Worm (Caenorhabditis elegans) whole organism, mixed stage, embryonic: ENCODE results near the gene nhr-125.
"Not testable (repeated sequence)": the region's sequence is repeated elsewhere in the genome, so short reads cannot be mapped to it uniquely, and the experiment has no call there.

Experiments
- M03D4.4 ChIP-seq: sonication (generic microtip); optimal IDR thresholded peaks from 2 replicates; lab custom pipeline; 2017; ENCODE audit warnings: mild to moderate bottlenecking, missing genetic modification characterization, missing compliant biosample characterization
- bed-3 ChIP-seq: fragments of 200-800 bp; sonication (Bioruptor generic); optimal IDR thresholded peaks from 3 replicates; lab custom pipeline; 2018; ENCODE audit warnings: mild to moderate bottlenecking, missing genetic modification characterization, moderate library complexity, missing compliant biosample characterization
- blmp-1 ChIP-seq: fragments of 150-350 bp; optimal IDR thresholded peaks from 2 replicates; lab custom pipeline; 2014; ENCODE audit warnings: missing biosample characterization, missing genetic modification characterization
- ceh-39 ChIP-seq: fragments of 150-350 bp; optimal IDR thresholded peaks from 2 replicates; lab custom pipeline; 2014; ENCODE audit warnings: missing biosample characterization, missing genetic modification characterization
- ceh-43 ChIP-seq: fragments of 200-800 bp; sonication (Bioruptor generic); optimal IDR thresholded peaks from 2 replicates; lab custom pipeline; 2018; ENCODE audit warnings: mild to moderate bottlenecking, missing genetic modification characterization, moderate library complexity, missing compliant biosample characterization
- ceh-83 ChIP-seq: fragments of 200-800 bp; sonication (Bioruptor generic); optimal IDR thresholded peaks from 2 replicates; lab custom pipeline; 2018; ENCODE audit warnings: mild to moderate bottlenecking, missing genetic modification characterization, missing compliant biosample characterization
- ces-1 ChIP-seq: fragments of 150-350 bp; optimal IDR thresholded peaks from 2 replicates; lab custom pipeline; 2014; ENCODE audit warnings: missing biosample characterization, missing genetic modification reagents, missing genetic modification characterization
- cnd-1 ChIP-seq: fragments of 200-800 bp; sonication (Bioruptor generic); optimal IDR thresholded peaks from 2 replicates; lab custom pipeline; 2018; ENCODE audit warnings: mild to moderate bottlenecking, missing genetic modification characterization, missing compliant biosample characterization
- drap-1 ChIP-seq: fragments of 200-800 bp; sonication (Bioruptor generic); optimal IDR thresholded peaks from 3 replicates; lab custom pipeline; 2018; ENCODE audit warnings: mild to moderate bottlenecking, missing genetic modification characterization, missing compliant biosample characterization
- elt-1 ChIP-seq: sonication (generic microtip); optimal IDR thresholded peaks from 2 replicates; lab custom pipeline; 2017; ENCODE audit warnings: missing genetic modification characterization, mild to moderate bottlenecking, missing compliant biosample characterization, antibody characterized with exemption, moderate library complexity, borderline replicate concordance; ENCODE audit not compliant: insufficient read depth
- elt-3 ChIP-seq: fragments of 150-350 bp; optimal IDR thresholded peaks from 2 replicates; lab custom pipeline; 2014; ENCODE audit warnings: missing biosample characterization, missing genetic modification characterization
- flh-1 ChIP-seq: fragments of 200-800 bp; sonication (Bioruptor generic); optimal IDR thresholded peaks from 2 replicates; lab custom pipeline; 2018; ENCODE audit warnings: mild to moderate bottlenecking, missing genetic modification characterization, moderate library complexity, missing compliant biosample characterization
- hlh-1 ChIP-seq: fragments of 150-350 bp; optimal IDR thresholded peaks from 2 replicates; lab custom pipeline; 2014; ENCODE audit warnings: missing biosample characterization, missing genetic modification reagents, missing genetic modification characterization
- lin-13 ChIP-seq: fragments of 150-350 bp; optimal IDR thresholded peaks from 2 replicates; lab custom pipeline; 2014; ENCODE audit warnings: missing biosample characterization, missing genetic modification characterization
- lin-32 ChIP-seq: fragments of 200-800 bp; sonication (Bioruptor generic); optimal IDR thresholded peaks from 2 replicates; lab custom pipeline; 2018; ENCODE audit warnings: mild to moderate bottlenecking, missing genetic modification characterization, missing compliant biosample characterization
- lsy-2 ChIP-seq: fragments of 150-350 bp; optimal IDR thresholded peaks from 2 replicates; lab custom pipeline; 2014; ENCODE audit warnings: missing biosample characterization, missing genetic modification characterization
- mab-5 ChIP-seq: fragments of 150-350 bp; optimal IDR thresholded peaks from 2 replicates; lab custom pipeline; 2014; ENCODE audit warnings: missing biosample characterization, missing genetic modification characterization
- mep-1 ChIP-seq: fragments of 150-350 bp; optimal IDR thresholded peaks from 2 replicates; lab custom pipeline; 2017; ENCODE audit warnings: missing biosample characterization, missing genetic modification reagents, missing genetic modification characterization, inconsistent platforms
- mls-2 ChIP-seq: sonication (generic microtip); optimal IDR thresholded peaks from 2 replicates; lab custom pipeline; 2016; ENCODE audit warnings: mild to moderate bottlenecking, missing genetic modification characterization, moderate library complexity, missing compliant biosample characterization
- nhr-12 ChIP-seq: fragments of 150-350 bp; optimal IDR thresholded peaks from 2 replicates; lab custom pipeline; 2014; ENCODE audit warnings: missing biosample characterization, missing genetic modification characterization
- nhr-2 ChIP-seq: fragments of 150-350 bp; optimal IDR thresholded peaks from 2 replicates; lab custom pipeline; 2014; ENCODE audit warnings: missing biosample characterization, missing genetic modification characterization
- nhr-237 ChIP-seq: fragments of 150-350 bp; optimal IDR thresholded peaks from 2 replicates; lab custom pipeline; 2014; ENCODE audit warnings: missing biosample characterization, missing genetic modification characterization
- pha-4 ChIP-seq: fragments of 150-350 bp; optimal IDR thresholded peaks from 2 replicates; lab custom pipeline; 2018; ENCODE audit warnings: missing biosample characterization, missing genetic modification reagents, missing genetic modification characterization
- sem-2 ChIP-seq: fragments of 200-800 bp; sonication (Bioruptor generic); optimal IDR thresholded peaks from 2 replicates; lab custom pipeline; 2018; ENCODE audit warnings: mild to moderate bottlenecking, missing genetic modification characterization, missing compliant biosample characterization
- snpc-4 ChIP-seq: fragments of 150-350 bp; optimal IDR thresholded peaks from 2 replicates; lab custom pipeline; 2014; ENCODE audit warnings: missing biosample characterization, missing genetic modification characterization
- sptf-1 ChIP-seq: sonication (generic microtip); optimal IDR thresholded peaks from 2 replicates; lab custom pipeline; 2017; ENCODE audit warnings: mild to moderate bottlenecking, missing genetic modification characterization, moderate library complexity, missing compliant biosample characterization
- tbx-8 ChIP-seq: fragments of 200-800 bp; sonication (Bioruptor generic); optimal IDR thresholded peaks from 2 replicates; lab custom pipeline; 2018; ENCODE audit warnings: mild to moderate bottlenecking, missing genetic modification characterization, moderate library complexity, missing compliant biosample characterization
- unc-120 ChIP-seq: sonication (generic microtip); optimal IDR thresholded peaks from 2 replicates; lab custom pipeline; 2017; ENCODE audit warnings: missing genetic modification characterization, missing compliant biosample characterization; ENCODE audit not compliant: poor library complexity, severe bottlenecking
- unc-39 ChIP-seq: fragments of 150-350 bp; optimal IDR thresholded peaks from 2 replicates; lab custom pipeline; 2014; ENCODE audit warnings: missing biosample characterization, missing genetic modification characterization
- unc-62 ChIP-seq: fragments of 150-350 bp; optimal IDR thresholded peaks from 2 replicates; lab custom pipeline; 2014; ENCODE audit warnings: missing biosample characterization, missing genetic modification reagents, missing genetic modification characterization
- zip-8 ChIP-seq: fragments of 150-350 bp; optimal IDR thresholded peaks from 2 replicates; lab custom pipeline; 2014; ENCODE audit warnings: missing biosample characterization, missing genetic modification characterization

The nhr-125 gene

ce11 chrV:4341736-4342135 is 16.4 kb upstream of the nhr-125 start:
- no peak for TF ChIP-seq unc-120 (tag; lab: Kevin White, UChicago)
- TF ChIP-seq blmp-1 (tag; lab: Kevin White, UChicago): no peak
- TF ChIP-seq lsy-2 (tag; lab: Kevin White, UChicago): no peak
- no peak for TF ChIP-seq unc-62 (GFP tag; lab: Kevin White, UChicago)
- TF ChIP-seq unc-39 (tag; lab: Kevin White, UChicago): no peak
- no peak for TF ChIP-seq pha-4 (tag; lab: Kevin White, UChicago)
- TF ChIP-seq lin-13 (tag; lab: Kevin White, UChicago): no peak
- no peak for TF ChIP-seq nhr-12
- TF ChIP-seq cnd-1 (tag; lab: Kevin White, UChicago): no peak
- TF ChIP-seq hlh-1: no peak
- TF ChIP-seq mep-1 (tag; lab: Kevin White, UChicago): no peak
- no peak for TF ChIP-seq zip-8
- TF ChIP-seq ces-1 (GFP tag; lab: Kevin White, UChicago): no peak
- TF ChIP-seq ceh-83 (GFP tag; lab: Kevin White, UChicago): no peak
- TF ChIP-seq flh-1 (GFP tag; lab: Kevin White, UChicago): no peak
- no peak for TF ChIP-seq mab-5 (tag; lab: Kevin White, UChicago)

ce11 chrV:4341208-4341607 is 15.9 kb upstream of the nhr-125 start, which contains the start of gene glrx-3:
Gene glrx-3 (minus strand): TSS chrV:4341308.
- no peak for TF ChIP-seq drap-1 (GFP tag; lab: Kevin White, UChicago)
- TF ChIP-seq lin-32 (GFP tag; lab: Kevin White, UChicago): no peak
- TF ChIP-seq M03D4.4 (tag; lab: Kevin White, UChicago): no peak
- TF ChIP-seq ceh-43 (GFP tag; lab: Kevin White, UChicago): no peak
- TF ChIP-seq elt-3: no peak
- TF ChIP-seq flh-1 (GFP tag; lab: Kevin White, UChicago): no peak
- TF ChIP-seq sem-2 (GFP tag; lab: Kevin White, UChicago): no peak
- no peak for TF ChIP-seq lin-13 (tag; lab: Kevin White, UChicago)
- TF ChIP-seq bed-3: no peak

- TF ChIP-seq lin-32 (GFP tag; lab: Kevin White, UChicago) (no peak), ceh-43 (GFP tag; lab: Kevin White, UChicago) (no peak), nhr-12 (no peak), pha-4 (tag; lab: Kevin White, UChicago) (no peak), unc-120 (tag; lab: Kevin White, UChicago) (no peak)
- TF ChIP-seq, all 35 proteins: peak for 0
Observed at ce11 chrV:4339479-4339878, 14.2 kb upstream of the nhr-125 start.

- not testable (repeated sequence) for TF ChIP-seq elt-1 (tag; lab: Kevin White, UChicago); ces-1 (GFP tag; lab: Kevin White, UChicago); nhr-237
Observed at ce11 chrV:4336462-4336861, 11.1 kb upstream of the nhr-125 start, which contains the start of gene irld-1. Gene irld-1 (plus strand): TSS chrV:4336762.

- no peak for TF ChIP-seq sptf-1 (tag; lab: Kevin White, UChicago)
- TF ChIP-seq tbx-8 (GFP tag; lab: Kevin White, UChicago): no peak
- no peak for TF ChIP-seq ces-1 (GFP tag; lab: Kevin White, UChicago)
- TF ChIP-seq pha-4 (tag; lab: Kevin White, UChicago): no peak
- TF ChIP-seq zip-8: no peak
- TF ChIP-seq snpc-4 (tag; lab: Kevin White, UChicago): no peak
- TF ChIP-seq ceh-43 (GFP tag; lab: Kevin White, UChicago): no peak
- TF ChIP-seq bed-3: no peak
- no peak for TF ChIP-seq ceh-39
- TF ChIP-seq nhr-2 (tag; lab: Kevin White, UChicago): no peak
- no peak for TF ChIP-seq lsy-2 (tag; lab: Kevin White, UChicago)
Observed at ce11 chrV:4332450-4332849, 7.1 kb upstream of the nhr-125 start, which contains the start of gene oac-12. Gene oac-12 (minus strand): TSS chrV:4332550.

ce11 chrV:4330820-4331219 is 5.5 kb upstream of the nhr-125 start:
- TF ChIP-seq mls-2 (tag; lab: Kevin White, UChicago) (no peak), drap-1 (GFP tag; lab: Kevin White, UChicago) (no peak), zip-8 (peak; percentile 95)
- TF ChIP-seq, all 35 proteins: peak for 1
